Fruit fly (Drosophila melanogaster) whole organism, embryonic: ENCODE data around the gene CG32267.
A peak's percentile ranks its signal among the peaks of the same experiment; 100 is the strongest.

ENCODE experiments used
- Bgb ChIP-seq: fragments of 200-800 bp; sonication (Bioruptor generic); IDR thresholded peaks from 2 replicates; pipeline ENCODE4 v1.3.6; 2022; ENCODE audit warnings: missing biosample characterization, missing genetic modification characterization; ENCODE audit not compliant: partially characterized antibody
- CG10147 ChIP-seq: fragments of 200-800 bp; sonication (Bioruptor generic); optimal IDR thresholded peaks from 2 replicates; lab custom pipeline; 2019; ENCODE audit warnings: missing biosample characterization, mild to moderate bottlenecking, missing genetic modification characterization, moderate library complexity
- CG10321 ChIP-seq: fragments of 200-800 bp; sonication (Bioruptor generic); IDR thresholded peaks from 2 replicates; pipeline ENCODE4 v1.3.6; 2022; ENCODE audit warnings: missing biosample characterization, missing genetic modification characterization
- CG10462 ChIP-seq: fragments of 200-800 bp; sonication (Bioruptor generic); optimal IDR thresholded peaks from 2 replicates; lab custom pipeline; 2016; ENCODE audit warnings: missing biosample characterization, missing genetic modification characterization
- CG11560 ChIP-seq: fragments of 200-800 bp; sonication (Bioruptor generic); IDR thresholded peaks from 3 replicates; pipeline ENCODE4 v1.3.6; 2022; ENCODE audit warnings: missing biosample characterization, missing genetic modification characterization
- CG11695 ChIP-seq: fragments of 200-800 bp; sonication (Bioruptor generic); IDR thresholded peaks from 3 replicates; pipeline ENCODE4 v1.3.6; 2022; ENCODE audit warnings: missing biosample characterization, missing genetic modification characterization
- CG12769 ChIP-seq: fragments of 200-800 bp; sonication (Bioruptor generic); optimal IDR thresholded peaks from 2 replicates; lab custom pipeline; 2019; ENCODE audit warnings: missing biosample characterization, mild to moderate bottlenecking, missing genetic modification characterization, moderate library complexity
- CG13287 ChIP-seq: fragments of 200-800 bp; sonication (Bioruptor generic); IDR thresholded peaks from 2 replicates; pipeline ENCODE4 v1.3.6; 2022; ENCODE audit warnings: missing biosample characterization, missing genetic modification characterization; ENCODE audit not compliant: partially characterized antibody
- CG13424 ChIP-seq: fragments of 200-800 bp; sonication (Bioruptor generic); optimal IDR thresholded peaks from 2 replicates; lab custom pipeline; 2019; ENCODE audit warnings: missing biosample characterization, mild to moderate bottlenecking, missing genetic modification characterization, moderate library complexity
- CG13894 ChIP-seq: fragments of 200-800 bp; sonication (Bioruptor generic); optimal IDR thresholded peaks from 3 replicates; lab custom pipeline; 2018; ENCODE audit warnings: missing biosample characterization, mild to moderate bottlenecking, missing genetic modification characterization, moderate library complexity
- CG14441 ChIP-seq: fragments of 200-800 bp; sonication (Bioruptor generic); IDR thresholded peaks from 2 replicates; pipeline ENCODE4 v1.3.6; 2022; ENCODE audit warnings: missing biosample characterization, missing genetic modification characterization
- CG14710 ChIP-seq: fragments of 200-800 bp; sonication (Bioruptor generic); optimal IDR thresholded peaks from 3 replicates; lab custom pipeline; 2019; ENCODE audit warnings: missing biosample characterization, mild to moderate bottlenecking, missing genetic modification characterization, moderate library complexity
- CG15696 ChIP-seq: fragments of 200-800 bp; sonication (Bioruptor generic); optimal IDR thresholded peaks from 2 replicates; lab custom pipeline; 2019; ENCODE audit warnings: missing biosample characterization, mild to moderate bottlenecking, missing genetic modification characterization, moderate library complexity
- CG1647 ChIP-seq: fragments of 200-800 bp; sonication (Bioruptor generic); optimal IDR thresholded peaks from 3 replicates; lab custom pipeline; 2016; ENCODE audit warnings: missing biosample characterization, missing genetic modification characterization
- CG17802 ChIP-seq: fragments of 200-800 bp; sonication (Bioruptor generic); optimal IDR thresholded peaks from 2 replicates; lab custom pipeline; 2018; ENCODE audit warnings: missing biosample characterization, mild to moderate bottlenecking, missing genetic modification characterization, moderate library complexity
- CG1792 ChIP-seq: fragments of 200-800 bp; sonication (Bioruptor generic); optimal IDR thresholded peaks from 2 replicates; lab custom pipeline; 2016; ENCODE audit warnings: missing biosample characterization, missing genetic modification characterization
- CG18262 ChIP-seq: fragments of 200-800 bp; optimal IDR thresholded peaks from 3 replicates; lab custom pipeline; 2019; ENCODE audit warnings: missing biosample characterization, mild to moderate bottlenecking, missing genetic modification characterization, moderate library complexity
- CG2712 ChIP-seq: fragments of 200-800 bp; optimal IDR thresholded peaks from 3 replicates; lab custom pipeline; 2019; ENCODE audit warnings: missing biosample characterization, mild to moderate bottlenecking, missing genetic modification characterization, moderate library complexity
- CG2889 ChIP-seq: fragments of 200-800 bp; sonication (Bioruptor generic); IDR thresholded peaks from 3 replicates; pipeline ENCODE4 v1.3.6; 2022; ENCODE audit warnings: missing biosample characterization, missing genetic modification characterization
- CG4404 ChIP-seq: fragments of 200-800 bp; sonication (Bioruptor generic); IDR thresholded peaks from 2 replicates; pipeline ENCODE4 v1.3.6; 2022; ENCODE audit warnings: missing biosample characterization, missing genetic modification characterization
- CG7271 ChIP-seq: fragments of 200-800 bp; sonication (Bioruptor generic); optimal IDR thresholded peaks from 2 replicates; lab custom pipeline; 2018; ENCODE audit warnings: missing biosample characterization, mild to moderate bottlenecking, missing genetic modification characterization, moderate library complexity
- CG7357 ChIP-seq: fragments of 200-800 bp; sonication (Bioruptor generic); IDR thresholded peaks from 3 replicates; pipeline ENCODE4 v1.3.6; 2022; ENCODE audit warnings: missing biosample characterization, missing genetic modification characterization
- CG8290 ChIP-seq, 3 experiments: fragments of 200-800 bp; sonication (Bioruptor generic); optimal IDR thresholded peaks; 2 replicates each; lab custom pipeline; 2016 to 2019; ENCODE audit warnings: missing biosample characterization in 3 of 3, missing genetic modification characterization in 3 of 3, mild to moderate bottlenecking in 2 of 3, moderate library complexity in 1 of 3
- CG8765 ChIP-seq: fragments of 200-800 bp; sonication (Bioruptor generic); IDR thresholded peaks from 2 replicates; pipeline ENCODE4 v1.3.6; 2022; ENCODE audit warnings: missing biosample characterization, missing genetic modification characterization
- CG9215 ChIP-seq: fragments of 200-800 bp; sonication (Bioruptor generic); IDR thresholded peaks from 2 replicates; pipeline ENCODE4 v1.3.6; 2022; ENCODE audit warnings: missing biosample characterization, missing genetic modification characterization
- Doc3 ChIP-seq: fragments of 200-800 bp; sonication (Bioruptor generic); IDR thresholded peaks from 3 replicates; pipeline ENCODE4 v1.3.6; 2022; ENCODE audit warnings: missing biosample characterization, missing genetic modification characterization; ENCODE audit not compliant: partially characterized antibody
- E2f2 ChIP-seq: fragments of 200-800 bp; sonication (Bioruptor generic); IDR thresholded peaks from 2 replicates; pipeline ENCODE4 v1.3.6; 2022; ENCODE audit warnings: missing biosample characterization, missing genetic modification characterization
- Ets65A ChIP-seq: fragments of 200-800 bp; sonication (Bioruptor generic); peaks from one replicate; lab custom pipeline; 2016; ENCODE audit warnings: missing biosample characterization, missing genetic modification characterization
- Ets97D ChIP-seq: fragments of 200-800 bp; sonication (Bioruptor generic); optimal IDR thresholded peaks from 3 replicates; lab custom pipeline; 2016; ENCODE audit warnings: missing biosample characterization, missing genetic modification characterization
- Kr ChIP-seq: fragments of 200-800 bp; sonication (Bioruptor generic); optimal IDR thresholded peaks from 2 replicates; lab custom pipeline; 2017; ENCODE audit warnings: missing biosample characterization, mild to moderate bottlenecking, missing genetic modification characterization
- MBD-R2 ChIP-seq: fragments of 200-800 bp; sonication (Bioruptor generic); IDR thresholded peaks from 2 replicates; pipeline ENCODE4 v1.3.6; 2022; ENCODE audit warnings: missing biosample characterization, missing genetic modification characterization
- MTF-1 ChIP-seq: fragments of 200-800 bp; sonication (Bioruptor generic); optimal IDR thresholded peaks from 2 replicates; lab custom pipeline; 2018; ENCODE audit warnings: missing biosample characterization, mild to moderate bottlenecking, missing genetic modification characterization, borderline replicate concordance
- Vsx1 ChIP-seq: fragments of 200-800 bp; sonication (Bioruptor generic); optimal IDR thresholded peaks from 2 replicates; lab custom pipeline; 2017; ENCODE audit warnings: missing biosample characterization, mild to moderate bottlenecking, missing genetic modification characterization, missing genetic modification reagents
- croc ChIP-seq: fragments of 200-800 bp; sonication (Bioruptor generic); conservative IDR thresholded peaks from 3 replicates; pipeline ENCODE4 v1.3.6; 2022; ENCODE audit warnings: missing biosample characterization, missing genetic modification characterization
- cwo ChIP-seq: fragments of 200-800 bp; sonication (Bioruptor generic); optimal IDR thresholded peaks from 3 replicates; lab custom pipeline; 2017; ENCODE audit warnings: missing biosample characterization, missing genetic modification characterization, mild to moderate bottlenecking, moderate library complexity, missing genetic modification reagents
- gt ChIP-seq: fragments of 200-800 bp; sonication (Bioruptor generic); IDR thresholded peaks from 2 replicates; pipeline ENCODE4 v1.3.6; 2022; ENCODE audit warnings: missing biosample characterization, missing genetic modification characterization
- hbn ChIP-seq: fragments of 200-800 bp; sonication (Bioruptor generic); IDR thresholded peaks from 2 replicates; pipeline ENCODE4 v1.3.6; 2022; ENCODE audit warnings: missing biosample characterization, missing genetic modification characterization; ENCODE audit not compliant: partially characterized antibody
- jumu ChIP-seq: fragments of 200-800 bp; sonication (Bioruptor generic); optimal IDR thresholded peaks from 3 replicates; lab custom pipeline; 2016; ENCODE audit warnings: missing biosample characterization, missing genetic modification characterization
- klu ChIP-seq: fragments of 200-800 bp; sonication (Bioruptor generic); IDR thresholded peaks from 2 replicates; pipeline ENCODE4 v1.3.6; 2022; ENCODE audit warnings: missing biosample characterization, missing genetic modification characterization
- knrl ChIP-seq: fragments of 200-800 bp; sonication (Bioruptor generic); IDR thresholded peaks from 3 replicates; pipeline ENCODE4 v1.3.6; 2022; ENCODE audit warnings: missing biosample characterization, missing genetic modification characterization; ENCODE audit not compliant: partially characterized antibody
- pho ChIP-seq: fragments of 200-800 bp; sonication (Bioruptor generic); optimal IDR thresholded peaks from 2 replicates; lab custom pipeline; 2016; ENCODE audit warnings: missing biosample characterization, missing genetic modification characterization
- phol ChIP-seq: fragments of 200-800 bp; sonication (Bioruptor generic); optimal IDR thresholded peaks from 3 replicates; lab custom pipeline; 2018; ENCODE audit warnings: missing biosample characterization, mild to moderate bottlenecking, missing genetic modification characterization, moderate library complexity
- pzg ChIP-seq: fragments of 200-800 bp; sonication (Bioruptor generic); optimal IDR thresholded peaks from 3 replicates; lab custom pipeline; 2018; ENCODE audit warnings: missing biosample characterization, mild to moderate bottlenecking, missing genetic modification characterization, moderate library complexity
- rib ChIP-seq: fragments of 200-800 bp; sonication (Bioruptor generic); IDR thresholded peaks from 2 replicates; pipeline ENCODE4 v1.3.6; 2022; ENCODE audit warnings: missing biosample characterization, missing genetic modification characterization
- scrt ChIP-seq: fragments of 200-800 bp; sonication (Bioruptor generic); optimal IDR thresholded peaks from 2 replicates; lab custom pipeline; 2018; ENCODE audit warnings: missing biosample characterization, mild to moderate bottlenecking, missing genetic modification characterization, moderate library complexity
- sens ChIP-seq: fragments of 200-800 bp; sonication (Bioruptor generic); peaks from one replicate; lab custom pipeline; 2016; ENCODE audit warnings: missing biosample characterization, missing genetic modification characterization
- so ChIP-seq: fragments of 200-800 bp; sonication (Bioruptor generic); IDR thresholded peaks from 3 replicates; pipeline ENCODE4 v1.3.6; 2022; ENCODE audit warnings: missing biosample characterization, missing genetic modification characterization
- stwl ChIP-seq: fragments of 200-800 bp; sonication (Bioruptor generic); optimal IDR thresholded peaks from 3 replicates; lab custom pipeline; 2018; ENCODE audit warnings: missing biosample characterization, mild to moderate bottlenecking, missing genetic modification characterization, moderate library complexity
- tin ChIP-seq: fragments of 200-800 bp; sonication (Bioruptor generic); optimal IDR thresholded peaks from 3 replicates; lab custom pipeline; 2016; ENCODE audit warnings: missing biosample characterization, missing genetic modification characterization
- trem ChIP-seq: fragments of 200-800 bp; optimal IDR thresholded peaks from 3 replicates; lab custom pipeline; 2019; ENCODE audit warnings: missing biosample characterization, mild to moderate bottlenecking, missing genetic modification characterization, moderate library complexity
- vfl ChIP-seq: fragments of 200-800 bp; sonication (Bioruptor generic); optimal IDR thresholded peaks from 2 replicates; lab custom pipeline; 2016; ENCODE audit warnings: missing biosample characterization, missing genetic modification characterization

The CG32267 gene

dm6 chr3L:3466200-3466599 lies 5.7 kb downstream of the CG32267 start, which contains the start of gene CycJ:
Gene CycJ (plus strand): TSS chr3L:3466428.
- TF ChIP-seq pho: no peak
- TF ChIP-seq jumu (GFP tag; lab: Kevin White, UChicago): no peak
- TF ChIP-seq pzg (GFP tag; lab: Kevin White, UChicago): peak; percentile 8
- peak; percentile 96 for TF ChIP-seq stwl
- no peak for TF ChIP-seq CG13894 (tag; lab: Kevin White, UChicago)
- TF ChIP-seq croc (GFP tag; lab: Robert Waterston, UW): no peak
- no peak for TF ChIP-seq Vsx1 (GFP tag; lab: Kevin White, UChicago)
- no peak for TF ChIP-seq hbn
- TF ChIP-seq trem (tag; lab: Kevin White, UChicago): peak; percentile 19
- TF ChIP-seq CG11560 (tag; lab: Robert Waterston, UW): no peak
- TF ChIP-seq CG14710 (tag; lab: Kevin White, UChicago): peak; percentile 99
- TF ChIP-seq CG4404: no peak
- TF ChIP-seq CG1792 (GFP tag; lab: Kevin White, UChicago): no peak
- TF ChIP-seq Kr: no peak
- no peak for TF ChIP-seq MTF-1 (GFP tag; lab: Kevin White, UChicago)
- no peak for TF ChIP-seq CG10462 (GFP tag; lab: Kevin White, UChicago)
- peak; percentile 87 for TF ChIP-seq phol
- no peak for TF ChIP-seq CG2889 (GFP tag; lab: Robert Waterston, UW)
- no peak for TF ChIP-seq gt (GFP tag; lab: Robert Waterston, UW)
- no peak for TF ChIP-seq knrl
- TF ChIP-seq CG12769: no peak
- TF ChIP-seq rib (GFP tag; lab: Robert Waterston, UW): no peak
- no peak for TF ChIP-seq so (GFP tag; lab: Robert Waterston, UW)
- TF ChIP-seq CG8290 (GFP tag; optimal IDR thresholded peaks at IDR 0.05; lab: Kevin White, UChicago): no peak
- no peak for TF ChIP-seq CG8290 (tag; optimal IDR thresholded peaks at IDR 0.05; lab: Kevin White, UChicago)
- peak; percentile 13; the same call in 1 of the 2 replicates for TF ChIP-seq CG13287 (GFP tag; lab: Robert Waterston, UW)
- TF ChIP-seq CG15696 (tag; lab: Kevin White, UChicago): no peak
- no peak for TF ChIP-seq CG7271
- TF ChIP-seq Doc3 (GFP tag; lab: Robert Waterston, UW): no peak
- no peak for TF ChIP-seq CG2712 (tag; lab: Kevin White, UChicago)
- 0 out of 2 replicates have a peak, but pooled peaks have one; percentile 7 for TF ChIP-seq Bgb (GFP tag; lab: Robert Waterston, UW)
- peak; percentile 77 for TF ChIP-seq Ets65A
- peak; percentile 6; the same call in 1 of the 2 replicates for TF ChIP-seq MBD-R2
- TF ChIP-seq Ets97D (GFP tag; lab: Kevin White, UChicago): peak; percentile 61
- TF ChIP-seq vfl: no peak

- TF ChIP-seq CG13424 (tag; lab: Kevin White, UChicago) (no peak), CG17802 (tag; lab: Kevin White, UChicago) (no peak), CG9215 (GFP tag; lab: Robert Waterston, UW) (no peak), CG11695 (GFP tag; lab: Robert Waterston, UW) (no peak), CG18262 (no peak), CG1647 (no peak), CG10321 (GFP tag; lab: Robert Waterston, UW) (peak; percentile 69), CG7357 (GFP tag; lab: Robert Waterston, UW) (no peak), klu (no peak), CG14441 (no peak), scrt (peak; percentile 70), CG8765 (no peak), E2f2 (no peak), sens (no peak), tin (no peak), cwo (GFP tag; lab: Kevin White, UChicago) (no peak), CG10147 (GFP tag; lab: Kevin White, UChicago) (no peak)
These were observed 10.1 kb downstream of the CG32267 start for dm6 chr3L:3461557-3462414.
